Fruit fly (Drosophila melanogaster): ENCODE measurements around the gene CG3552.

CG3552 gene

DNA sequence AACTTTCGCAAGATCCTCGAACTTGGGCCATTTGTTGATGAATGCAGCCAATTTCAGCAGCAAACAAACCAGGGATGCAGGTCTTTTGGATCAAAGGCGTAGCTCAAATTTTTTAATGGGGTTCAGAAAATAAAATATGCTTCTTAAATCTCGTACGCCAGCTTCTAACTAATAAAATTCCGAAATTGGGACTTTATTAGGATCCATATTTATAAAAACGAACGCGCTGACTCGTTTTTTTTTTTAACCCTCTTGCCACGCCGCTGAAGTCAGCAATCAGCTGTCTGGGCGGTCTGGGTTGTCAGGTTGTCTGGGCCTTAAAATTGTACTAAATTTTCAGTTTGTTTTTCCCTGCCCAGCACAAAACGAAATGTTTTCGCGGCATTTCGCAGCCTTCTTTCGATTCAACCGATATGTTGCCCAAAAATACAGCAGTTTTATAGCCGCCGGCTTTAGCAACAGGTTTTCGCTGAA lies 1.5 kb downstream of the CG3552 start, which contains the start of gene CG3437 (continued):
- TF ChIP-seq Xbp1 (GFP tag; optimal IDR thresholded peaks at IDR 0.05) (peak; percentile 99), Myb (GFP tag; optimal IDR thresholded peaks at IDR 0.05) (peak; percentile 92), tll (GFP tag; optimal IDR thresholded peaks at IDR 0.05) (peak in 1 of 2 experiments; percentile 84), tx (GFP tag; optimal IDR thresholded peaks at IDR 0.05) (peak; percentile 98), CG18011 (GFP tag; optimal IDR thresholded peaks at IDR 0.05) (peak; percentile 93), Ptx1 (GFP tag; IDR thresholded peaks at IDR 0.05) (peak; percentile 100), Dp (GFP tag; optimal IDR thresholded peaks at IDR 0.05) (peak; percentile 40), pb (GFP tag; optimal IDR thresholded peaks at IDR 0.05) (peak; percentile 98), CG2199 (GFP tag; IDR thresholded peaks at IDR 0.05) (peak; percentile 99), NC2β (GFP tag; optimal IDR thresholded peaks at IDR 0.05) (peak; percentile 97), al (GFP tag; IDR thresholded peaks at IDR 0.05) (peak; percentile 99), tio (GFP tag; optimal IDR thresholded peaks at IDR 0.05) (peak; percentile 98), esg (GFP tag; conservative IDR thresholded peaks at IDR 0.05) (peak; percentile 99), corto (GFP tag; optimal IDR thresholded peaks at IDR 0.05) (peak; percentile 97), Rfx (GFP tag; IDR thresholded peaks at IDR 0.05) (peak; percentile 100), maf-S (GFP tag; optimal IDR thresholded peaks at IDR 0.05) (peak; percentile 98), CG8765 (GFP tag; IDR thresholded peaks at IDR 0.05) (peak; percentile 99), HmgZ (tag; optimal IDR thresholded peaks at IDR 0.05) (peak; percentile 99), Hr3 (GFP tag; optimal IDR thresholded peaks at IDR 0.05) (peak; percentile 98), so (GFP tag; IDR thresholded peaks at IDR 0.05) (peak; percentile 99), Hmr (GFP tag; optimal IDR thresholded peaks at IDR 0.05) (peak; percentile 98), Dad (GFP tag; optimal IDR thresholded peaks at IDR 0.05) (peak; percentile 99), CG8944 (GFP tag; optimal IDR thresholded peaks at IDR 0.05) (peak; percentile 99), Atf3 (GFP tag; optimal IDR thresholded peaks at IDR 0.05) (peak; percentile 98), Opbp (GFP tag; IDR thresholded peaks at IDR 0.05; ENCODE audit: partially characterized antibody) (peak; percentile 48; the same call in 1 of the 3 replicates), Fer1 (GFP tag; optimal IDR thresholded peaks at IDR 0.05) (peak; percentile 99), yki (optimal IDR thresholded peaks at IDR 0.05) (no peak), CG12071 (GFP tag; optimal IDR thresholded peaks at IDR 0.05) (peak; percentile 99), Drgx (GFP tag; IDR thresholded peaks at IDR 0.05) (peak; percentile 100), eve (GFP tag; optimal IDR thresholded peaks at IDR 0.05) (no peak), CG9727 (GFP tag; optimal IDR thresholded peaks at IDR 0.05) (peak; percentile 98), grn (GFP tag; optimal IDR thresholded peaks at IDR 0.05) (peak; percentile 80), Mad (GFP tag; optimal IDR thresholded peaks at IDR 0.05) (peak; percentile 98), CG15696 (tag; optimal IDR thresholded peaks at IDR 0.05) (peak; percentile 98), CG11456 (GFP tag; IDR thresholded peaks at IDR 0.05) (peak; percentile 99), luna (GFP tag; optimal IDR thresholded peaks at IDR 0.05) (peak; percentile 90), p53 (GFP tag; optimal IDR thresholded peaks at IDR 0.05) (peak; percentile 95), Neu2 (GFP tag; optimal IDR thresholded peaks at IDR 0.05; ENCODE audit: borderline replicate concordance) (peak; percentile 95), E2f2 (GFP tag; IDR thresholded peaks at IDR 0.05) (peak; percentile 89), slou (GFP tag; optimal IDR thresholded peaks at IDR 0.05) (peak; percentile 95), CG8478 (optimal IDR thresholded peaks at IDR 0.05) (no peak), CG18599 (GFP tag; optimal IDR thresholded peaks at IDR 0.05) (peak; percentile 99), CG3847 (GFP tag; IDR thresholded peaks at IDR 0.05) (peak; percentile 99), cato (GFP tag; optimal IDR thresholded peaks at IDR 0.05; ENCODE audit: borderline replicate concordance) (peak; percentile 97), Kr (GFP tag; optimal IDR thresholded peaks at IDR 0.05) (peak; percentile 71), CG10366 (GFP tag; IDR thresholded peaks at IDR 0.05) (peak; percentile 99), en (GFP tag; optimal IDR thresholded peaks at IDR 0.05) (peak; percentile 98), bowl (GFP tag; IDR thresholded peaks at IDR 0.05) (peak; percentile 98), PHDP (tag; optimal IDR thresholded peaks at IDR 0.05) (peak; percentile 99), mld (GFP tag; IDR thresholded peaks at IDR 0.05; ENCODE audit: partially characterized antibody) (no peak), hbn (GFP tag; IDR thresholded peaks at IDR 0.05; ENCODE audit: partially characterized antibody) (no peak; the same call in 1 of the 2 replicates)

All from whole organism, embryonic.